Fruit fly (Drosophila melanogaster): ENCODE data around the gene CG5254.

Gene CG5254

DNA sequence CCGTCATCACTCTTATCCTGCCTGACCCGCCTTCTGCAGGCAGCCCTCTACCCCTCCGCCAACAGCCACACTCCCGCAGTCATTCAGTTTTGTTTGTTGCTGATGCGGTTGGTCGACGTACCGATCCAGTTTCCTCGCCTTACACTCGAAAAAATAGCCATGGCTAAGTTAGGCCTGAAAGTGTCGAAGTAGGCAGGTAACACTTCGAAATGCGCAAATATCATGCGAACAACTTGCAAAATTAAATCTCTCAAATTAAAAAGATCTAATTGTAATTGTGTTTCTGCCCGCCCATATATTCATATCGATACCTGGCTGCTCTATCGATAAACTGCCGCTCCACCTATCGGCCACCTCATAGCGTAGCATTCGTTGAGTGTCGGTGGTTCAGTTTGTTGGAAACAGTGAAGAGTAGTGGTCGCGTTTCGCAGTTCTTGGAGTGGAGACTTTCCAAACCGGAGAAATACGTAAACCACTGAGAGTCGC lies 19.5 kb downstream of the CG5254 start, which contains the start of gene fz3:
Gene fz3 (plus strand): TSS at position 307 of the 486 bp plus-strand sequence.
- TF ChIP-seq CG4496 (GFP tag; IDR thresholded peaks at IDR 0.05) (peak; percentile 74; the same call in 2 of the 3 replicates), CG15710 (tag; optimal IDR thresholded peaks at IDR 0.05) (peak; percentile 68), EcR (GFP tag; optimal IDR thresholded peaks at IDR 0.05) (peak; percentile 62), gl (tag; optimal IDR thresholded peaks at IDR 0.05) (peak; percentile 60), Snoo (tag; optimal IDR thresholded peaks at IDR 0.05) (peak; percentile 61), rn (GFP tag; IDR thresholded peaks at IDR 0.05) (no peak), D1 (tag; optimal IDR thresholded peaks at IDR 0.05) (no peak), CG12605 (GFP tag; IDR thresholded peaks at IDR 0.05) (peak; percentile 46; the same call in 1 of the 2 replicates), CG8159 (tag; optimal IDR thresholded peaks at IDR 0.05) (peak; percentile 67), Pif1B (GFP tag; optimal IDR thresholded peaks at IDR 0.05) (peak; percentile 79), CG13204 (GFP tag; optimal IDR thresholded peaks at IDR 0.05) (peak; percentile 89), CG8301 (tag; optimal IDR thresholded peaks at IDR 0.05) (peak; percentile 64), Pif1A (GFP tag; optimal IDR thresholded peaks at IDR 0.05) (peak; percentile 78), CG32121 (GFP tag; IDR thresholded peaks at IDR 0.05) (no peak), fd96Ca (GFP tag; IDR thresholded peaks at IDR 0.05) (peak; percentile 76), CG34367 (tag; optimal IDR thresholded peaks at IDR 0.05) (peak; percentile 37), CG14655 (GFP tag; optimal IDR thresholded peaks at IDR 0.05) (peak; percentile 70), CG9948 (tag; optimal IDR thresholded peaks at IDR 0.05) (peak; percentile 47), Ets98B (GFP tag; IDR thresholded peaks at IDR 0.05) (peak; percentile 78), CG10348 (GFP tag; IDR thresholded peaks at IDR 0.05) (no peak), CG17806 (tag; optimal IDR thresholded peaks at IDR 0.05) (peak; percentile 63)

DNA sequence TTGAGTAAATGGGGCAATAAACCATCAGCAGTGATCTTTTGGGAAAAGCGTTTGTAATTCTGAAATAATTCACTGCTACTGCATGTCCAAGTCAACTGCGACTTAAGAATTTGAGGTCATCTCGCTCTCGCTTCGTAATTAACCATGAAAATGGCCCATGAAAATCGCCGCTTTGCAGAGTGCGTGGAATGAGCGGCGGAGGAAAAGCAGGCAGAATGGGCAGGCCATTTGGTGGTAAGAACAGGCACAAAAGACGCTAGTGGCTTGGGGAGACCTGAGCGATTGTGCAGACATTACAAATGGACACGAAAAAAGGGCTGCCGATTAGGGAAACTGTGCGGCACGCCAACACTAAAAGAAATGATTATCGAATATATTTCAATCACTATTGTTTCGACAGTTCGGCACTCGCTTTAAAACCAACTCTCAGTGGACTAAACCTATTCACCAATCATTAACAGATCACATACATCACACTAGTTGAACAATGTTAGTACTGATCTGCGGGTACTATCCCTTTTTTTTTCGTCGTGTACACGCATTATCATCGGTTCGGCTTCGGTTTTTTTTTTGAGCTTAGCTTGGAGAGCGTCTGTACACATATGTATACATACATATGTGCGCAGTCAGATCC lies 21.4 kb downstream of the CG5254 start:
- no peak for TF ChIP-seq CG15710 (tag; optimal IDR thresholded peaks at IDR 0.05)
- TF ChIP-seq Pif1A (GFP tag; optimal IDR thresholded peaks at IDR 0.05) = no peak
- no peak for TF ChIP-seq D1 (tag; optimal IDR thresholded peaks at IDR 0.05)
- TF ChIP-seq CG17806 (tag; optimal IDR thresholded peaks at IDR 0.05) = peak; percentile 43
- no peak for TF ChIP-seq CG4496 (GFP tag; IDR thresholded peaks at IDR 0.05)
- TF ChIP-seq Pif1B (GFP tag; optimal IDR thresholded peaks at IDR 0.05) = no peak
- no peak for TF ChIP-seq Ets98B (GFP tag; IDR thresholded peaks at IDR 0.05)
- TF ChIP-seq gl (tag; optimal IDR thresholded peaks at IDR 0.05) = no peak
- TF ChIP-seq CG13204 (GFP tag; optimal IDR thresholded peaks at IDR 0.05) = no peak
- no peak for TF ChIP-seq CG8301 (tag; optimal IDR thresholded peaks at IDR 0.05)
- no peak for TF ChIP-seq Snoo (tag; optimal IDR thresholded peaks at IDR 0.05)
- TF ChIP-seq CG8159 (tag; optimal IDR thresholded peaks at IDR 0.05) = peak; percentile 28
- no peak for TF ChIP-seq CG10348 (GFP tag; IDR thresholded peaks at IDR 0.05)
- peak; percentile 19 for TF ChIP-seq CG34367 (tag; optimal IDR thresholded peaks at IDR 0.05)
- TF ChIP-seq CG32121 (GFP tag; IDR thresholded peaks at IDR 0.05) = no peak
- TF ChIP-seq EcR (GFP tag; optimal IDR thresholded peaks at IDR 0.05) = no peak
- no peak for TF ChIP-seq rn (GFP tag; IDR thresholded peaks at IDR 0.05)
- TF ChIP-seq CG12605 (GFP tag; IDR thresholded peaks at IDR 0.05) = no peak
- TF ChIP-seq CG14655 (GFP tag; optimal IDR thresholded peaks at IDR 0.05) = peak; percentile 9
- no peak for TF ChIP-seq fd96Ca (GFP tag; IDR thresholded peaks at IDR 0.05)
- TF ChIP-seq CG9948 (tag; optimal IDR thresholded peaks at IDR 0.05) = peak; percentile 39

DNA sequence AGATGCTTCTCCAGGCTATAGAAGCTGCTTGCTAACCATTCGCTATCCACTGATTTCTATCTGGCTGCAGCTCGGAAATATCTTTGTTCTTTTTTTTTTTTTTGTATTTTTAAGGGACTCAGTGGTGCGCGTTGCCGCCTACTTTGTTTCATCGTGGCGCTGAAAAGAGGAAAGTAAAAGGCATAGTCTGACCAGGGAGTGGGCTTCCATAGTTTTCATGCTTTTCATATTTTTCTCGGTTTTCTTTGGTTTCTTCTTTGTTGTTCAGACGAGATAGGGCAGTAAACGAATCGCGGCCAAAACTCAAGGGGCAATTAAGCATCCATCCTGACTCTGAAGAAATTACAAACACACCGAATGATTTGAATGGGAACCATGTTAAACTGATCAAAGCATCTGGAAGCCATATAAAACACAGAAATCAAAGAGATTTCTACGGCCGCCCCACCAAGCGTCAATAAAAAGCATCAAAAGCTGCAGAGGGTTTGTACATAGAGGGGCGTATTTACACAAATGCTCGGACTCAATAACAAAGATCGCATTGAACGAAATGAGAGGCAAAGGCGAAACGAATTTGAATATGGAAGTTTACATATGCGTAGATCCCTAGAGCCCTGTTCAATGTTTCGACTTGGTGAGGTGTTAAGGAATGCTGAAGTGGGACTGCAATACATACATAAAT lies 22.3 kb downstream of the CG5254 start:
- TF ChIP-seq CG4496 (GFP tag; IDR thresholded peaks at IDR 0.05) = no peak
- TF ChIP-seq gl (tag; optimal IDR thresholded peaks at IDR 0.05) = no peak
- TF ChIP-seq CG32121 (GFP tag; IDR thresholded peaks at IDR 0.05) = no peak
- TF ChIP-seq CG13204 (GFP tag; optimal IDR thresholded peaks at IDR 0.05) = no peak
- no peak for TF ChIP-seq CG14655 (GFP tag; optimal IDR thresholded peaks at IDR 0.05)
- no peak for TF ChIP-seq CG15710 (tag; optimal IDR thresholded peaks at IDR 0.05)
- TF ChIP-seq CG34367 (tag; optimal IDR thresholded peaks at IDR 0.05) = no peak
- TF ChIP-seq Ets98B (GFP tag; IDR thresholded peaks at IDR 0.05) = no peak
- TF ChIP-seq Pif1B (GFP tag; optimal IDR thresholded peaks at IDR 0.05) = no peak
- no peak for TF ChIP-seq CG8301 (tag; optimal IDR thresholded peaks at IDR 0.05)
- TF ChIP-seq Snoo (tag; optimal IDR thresholded peaks at IDR 0.05) = no peak
- TF ChIP-seq CG9948 (tag; optimal IDR thresholded peaks at IDR 0.05) = no peak
- no peak for TF ChIP-seq CG10348 (GFP tag; IDR thresholded peaks at IDR 0.05)
- no peak for TF ChIP-seq Pif1A (GFP tag; optimal IDR thresholded peaks at IDR 0.05)
- TF ChIP-seq D1 (tag; optimal IDR thresholded peaks at IDR 0.05) = no peak
- TF ChIP-seq rn (GFP tag; IDR thresholded peaks at IDR 0.05) = no peak

DNA sequence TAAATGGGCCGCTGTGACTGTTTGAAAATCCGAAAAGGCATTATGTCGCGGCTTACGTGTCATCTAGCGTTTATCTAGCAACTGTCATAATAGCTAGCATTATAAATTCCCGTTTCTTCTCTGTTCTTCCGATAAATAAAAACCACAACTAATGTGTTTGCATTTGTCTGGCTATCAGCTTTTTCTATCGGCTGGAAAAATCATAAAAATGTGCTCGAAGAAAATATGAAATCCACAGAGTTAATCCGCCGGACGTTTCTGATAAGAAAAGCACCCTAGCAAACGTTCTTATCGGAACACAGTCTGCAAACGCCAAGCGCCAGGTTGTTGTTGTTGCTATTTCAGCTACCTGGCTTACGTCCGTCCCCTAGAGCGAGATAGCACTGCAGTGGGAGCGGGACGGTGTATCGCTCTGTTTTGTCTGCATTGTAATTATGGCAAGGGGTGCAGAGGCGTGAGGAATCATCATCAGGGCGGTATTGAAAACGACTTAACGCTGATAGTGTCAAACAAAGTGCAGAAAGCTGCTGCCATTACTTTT lies 24.1 kb downstream of the CG5254 start:
- no peak for TF ChIP-seq CG15710 (tag; optimal IDR thresholded peaks at IDR 0.05)
- no peak for TF ChIP-seq fd96Ca (GFP tag; IDR thresholded peaks at IDR 0.05)
- TF ChIP-seq Ets98B (GFP tag; IDR thresholded peaks at IDR 0.05) = no peak
- TF ChIP-seq EcR (GFP tag; optimal IDR thresholded peaks at IDR 0.05) = no peak
- no peak for TF ChIP-seq CG17806 (tag; optimal IDR thresholded peaks at IDR 0.05)
- no peak for TF ChIP-seq Snoo (tag; optimal IDR thresholded peaks at IDR 0.05)
- no peak for TF ChIP-seq CG12605 (GFP tag; IDR thresholded peaks at IDR 0.05)
- TF ChIP-seq gl (tag; optimal IDR thresholded peaks at IDR 0.05) = no peak
- no peak for TF ChIP-seq CG32121 (GFP tag; IDR thresholded peaks at IDR 0.05)
- TF ChIP-seq Pif1B (GFP tag; optimal IDR thresholded peaks at IDR 0.05) = no peak
- TF ChIP-seq CG10348 (GFP tag; IDR thresholded peaks at IDR 0.05) = no peak
- no peak for TF ChIP-seq Pif1A (GFP tag; optimal IDR thresholded peaks at IDR 0.05)
- no peak for TF ChIP-seq CG9948 (tag; optimal IDR thresholded peaks at IDR 0.05)
- TF ChIP-seq CG34367 (tag; optimal IDR thresholded peaks at IDR 0.05) = no peak
- no peak for TF ChIP-seq CG8301 (tag; optimal IDR thresholded peaks at IDR 0.05)
- TF ChIP-seq CG4496 (GFP tag; IDR thresholded peaks at IDR 0.05) = no peak
- no peak for TF ChIP-seq CG8159 (tag; optimal IDR thresholded peaks at IDR 0.05)
